Fruit fly (Drosophila melanogaster) whole organism, prepupa: ENCODE data around the gene CG31955.
A peak's percentile ranks its signal among the peaks of the same experiment; 100 is the strongest.

Experiments used
- CG10631 ChIP-seq: fragments of 200-800 bp; sonication (Bioruptor generic); optimal IDR thresholded peaks from 2 replicates; lab custom pipeline; 2016; ENCODE audit warnings: missing biosample characterization, missing genetic modification characterization
- CG10669 ChIP-seq: fragments of 200-800 bp; sonication (Bioruptor generic); optimal IDR thresholded peaks from 3 replicates; lab custom pipeline; 2018; ENCODE audit warnings: missing biosample characterization, mild to moderate bottlenecking, missing genetic modification characterization, moderate library complexity
- CG11294 ChIP-seq: fragments of 200-800 bp; sonication (Bioruptor generic); IDR thresholded peaks from 2 replicates; pipeline ENCODE4 v1.3.6; 2022; ENCODE audit warnings: missing biosample characterization, missing genetic modification characterization
- CG11762 ChIP-seq: fragments of 200-800 bp; sonication (Bioruptor generic); optimal IDR thresholded peaks from 3 replicates; lab custom pipeline; 2016; ENCODE audit warnings: missing biosample characterization, missing genetic modification characterization; ENCODE audit not compliant: insufficient read depth
- CG1621 ChIP-seq: fragments of 200-800 bp; sonication (Bioruptor generic); optimal IDR thresholded peaks from 3 replicates; lab custom pipeline; 2018; ENCODE audit warnings: missing biosample characterization, mild to moderate bottlenecking, missing genetic modification characterization
- CG16779 ChIP-seq: fragments of 200-800 bp; sonication (Bioruptor generic); optimal IDR thresholded peaks from 3 replicates; lab custom pipeline; 2017; ENCODE audit warnings: missing biosample characterization, mild to moderate bottlenecking, missing genetic modification characterization
- CG31627 ChIP-seq: fragments of 200-800 bp; sonication (Bioruptor generic); optimal IDR thresholded peaks from 3 replicates; lab custom pipeline; 2016; ENCODE audit warnings: missing biosample characterization, missing genetic modification characterization
- CG32006 ChIP-seq: fragments of 200-800 bp; sonication (Bioruptor generic); optimal IDR thresholded peaks from 3 replicates; lab custom pipeline; 2017; ENCODE audit warnings: missing biosample characterization, mild to moderate bottlenecking, missing genetic modification characterization
- CG3919 ChIP-seq: fragments of 200-800 bp; sonication (Bioruptor generic); optimal IDR thresholded peaks from 3 replicates; lab custom pipeline; 2016; ENCODE audit warnings: missing biosample characterization, missing genetic modification characterization
- CG6276 ChIP-seq: fragments of 200-800 bp; sonication (Bioruptor generic); optimal IDR thresholded peaks from 2 replicates; lab custom pipeline; 2017; ENCODE audit warnings: missing biosample characterization, mild to moderate bottlenecking, missing genetic modification characterization
- CG6792 ChIP-seq: fragments of 200-800 bp; sonication (Bioruptor generic); optimal IDR thresholded peaks from 3 replicates; lab custom pipeline; 2016; ENCODE audit warnings: missing biosample characterization, missing genetic modification characterization
- CG6808 ChIP-seq: fragments of 200-800 bp; sonication (Bioruptor generic); optimal IDR thresholded peaks from 3 replicates; lab custom pipeline; 2017; ENCODE audit warnings: missing biosample characterization, missing genetic modification characterization, mild to moderate bottlenecking, moderate library complexity, missing genetic modification reagents
- CG6854 ChIP-seq: fragments of 200-800 bp; sonication (Bioruptor generic); optimal IDR thresholded peaks from 2 replicates; lab custom pipeline; 2017; ENCODE audit warnings: missing biosample characterization, mild to moderate bottlenecking, missing genetic modification characterization
- CG7368 ChIP-seq: fragments of 200-800 bp; sonication (Bioruptor generic); optimal IDR thresholded peaks from 3 replicates; lab custom pipeline; 2016; ENCODE audit warnings: missing biosample characterization, missing genetic modification characterization
- CG8119 ChIP-seq: fragments of 200-800 bp; sonication (Bioruptor generic); IDR thresholded peaks from 3 replicates; pipeline ENCODE4 v1.3.6; 2022; ENCODE audit warnings: missing biosample characterization, missing genetic modification characterization
- CG9139 ChIP-seq: fragments of 200-800 bp; sonication (Bioruptor generic); optimal IDR thresholded peaks from 3 replicates; lab custom pipeline; 2017; ENCODE audit warnings: missing biosample characterization, mild to moderate bottlenecking, missing genetic modification characterization
- Eip75B ChIP-seq: fragments of 200-800 bp; sonication (Bioruptor generic); optimal IDR thresholded peaks from 3 replicates; lab custom pipeline; 2016; ENCODE audit warnings: missing biosample characterization, missing genetic modification characterization
- Gug ChIP-seq: fragments of 200-800 bp; sonication (Bioruptor generic); IDR thresholded peaks from 2 replicates; pipeline ENCODE4 v1.3.6; 2022; ENCODE audit warnings: missing biosample characterization, missing genetic modification characterization
- Lpt ChIP-seq: fragments of 200-800 bp; sonication (Bioruptor generic); optimal IDR thresholded peaks from 3 replicates; lab custom pipeline; 2016; ENCODE audit warnings: missing biosample characterization, missing genetic modification characterization
- Met ChIP-seq: fragments of 200-800 bp; sonication (Bioruptor generic); optimal IDR thresholded peaks from 3 replicates; lab custom pipeline; 2016; ENCODE audit warnings: missing biosample characterization, missing genetic modification characterization
- OdsH ChIP-seq: fragments of 200-800 bp; sonication (Bioruptor generic); optimal IDR thresholded peaks from 3 replicates; lab custom pipeline; 2016; ENCODE audit warnings: missing biosample characterization, missing genetic modification characterization
- Smox ChIP-seq: fragments of 200-800 bp; sonication (Bioruptor generic); optimal IDR thresholded peaks from 3 replicates; lab custom pipeline; 2016; ENCODE audit warnings: missing biosample characterization, missing genetic modification characterization
- Sox102F ChIP-seq: fragments of 200-800 bp; sonication (Bioruptor generic); optimal IDR thresholded peaks from 2 replicates; lab custom pipeline; 2016; ENCODE audit warnings: missing biosample characterization, mild to moderate bottlenecking, missing genetic modification characterization
- Sox14 ChIP-seq: fragments of 200-800 bp; sonication (Bioruptor generic); optimal IDR thresholded peaks from 3 replicates; lab custom pipeline; 2016; ENCODE audit warnings: missing biosample characterization, missing genetic modification characterization
- Sox15 ChIP-seq: fragments of 200-800 bp; sonication (Bioruptor generic); optimal IDR thresholded peaks from 3 replicates; lab custom pipeline; 2016; ENCODE audit warnings: missing biosample characterization, missing genetic modification characterization
- achi ChIP-seq: fragments of 200-800 bp; sonication (Bioruptor generic); optimal IDR thresholded peaks from 3 replicates; lab custom pipeline; 2016; ENCODE audit warnings: missing biosample characterization, missing genetic modification characterization
- acj6 ChIP-seq: fragments of 200-800 bp; sonication (Bioruptor generic); optimal IDR thresholded peaks from 3 replicates; lab custom pipeline; 2016; ENCODE audit warnings: missing biosample characterization, missing genetic modification characterization
- cyc ChIP-seq: fragments of 200-800 bp; sonication (Bioruptor generic); optimal IDR thresholded peaks from 3 replicates; lab custom pipeline; 2016; ENCODE audit warnings: missing biosample characterization, missing genetic modification characterization
- dac ChIP-seq: fragments of 200-800 bp; sonication (Bioruptor generic); optimal IDR thresholded peaks from 2 replicates; lab custom pipeline; 2017; ENCODE audit warnings: missing biosample characterization, mild to moderate bottlenecking, missing genetic modification characterization
- eg ChIP-seq: fragments of 200-800 bp; sonication (Bioruptor generic); IDR thresholded peaks from 3 replicates; pipeline ENCODE4 v1.3.6; 2022; ENCODE audit warnings: missing biosample characterization, missing genetic modification characterization
- esn ChIP-seq: fragments of 200-800 bp; sonication (Bioruptor generic); optimal IDR thresholded peaks from 2 replicates; lab custom pipeline; 2016; ENCODE audit warnings: missing biosample characterization, mild to moderate bottlenecking, missing genetic modification characterization, moderate library complexity
- fd59A ChIP-seq: fragments of 200-800 bp; sonication (Bioruptor generic); optimal IDR thresholded peaks from 2 replicates; lab custom pipeline; 2017; ENCODE audit warnings: missing biosample characterization, mild to moderate bottlenecking, missing genetic modification characterization, missing genetic modification reagents
- fkh ChIP-seq: fragments of 200-800 bp; sonication (Bioruptor generic); optimal IDR thresholded peaks from 3 replicates; lab custom pipeline; 2017; ENCODE audit warnings: missing biosample characterization, mild to moderate bottlenecking, missing genetic modification characterization, moderate library complexity
- net ChIP-seq: fragments of 200-800 bp; sonication (Bioruptor generic); optimal IDR thresholded peaks from 3 replicates; lab custom pipeline; 2016; ENCODE audit warnings: missing biosample characterization, missing genetic modification characterization
- pdm3 ChIP-seq: fragments of 200-800 bp; sonication (Bioruptor generic); optimal IDR thresholded peaks from 3 replicates; lab custom pipeline; 2016; ENCODE audit warnings: missing biosample characterization, missing genetic modification characterization
- salr ChIP-seq, 2 experiments: fragments of 200-800 bp; sonication (Bioruptor generic); optimal IDR thresholded peaks; 3 replicates each; lab custom pipeline; 2016 to 2018; ENCODE audit warnings: missing biosample characterization in 2 of 2, missing genetic modification characterization in 2 of 2, mild to moderate bottlenecking in 1 of 2
- spab ChIP-seq: fragments of 200-800 bp; sonication (Bioruptor generic); optimal IDR thresholded peaks from 2 replicates; lab custom pipeline; 2017; ENCODE audit warnings: missing biosample characterization, mild to moderate bottlenecking, missing genetic modification characterization, missing genetic modification reagents
- ss ChIP-seq, 2 experiments: fragments of 200-800 bp; sonication (Bioruptor generic); optimal IDR thresholded peaks; 2 replicates in 1 of 2; 3 replicates in 1 of 2; lab custom pipeline; 2017 to 2018; ENCODE audit warnings: mild to moderate bottlenecking in 2 of 2, missing biosample characterization in 2 of 2, missing genetic modification characterization in 2 of 2, moderate library complexity in 1 of 2
- topi ChIP-seq: fragments of 200-800 bp; sonication (Bioruptor generic); optimal IDR thresholded peaks from 3 replicates; lab custom pipeline; 2016; ENCODE audit warnings: missing biosample characterization, missing genetic modification characterization
- vri ChIP-seq: fragments of 200-800 bp; sonication (Bioruptor generic); optimal IDR thresholded peaks from 3 replicates; lab custom pipeline; 2016; ENCODE audit warnings: missing biosample characterization, mild to moderate bottlenecking, missing genetic modification characterization

Gene CG31955

dm6 chr2L:3703260-3703659 lies 9.6 kb downstream of the CG31955 start, which contains the start of gene CG2816 (continued):
- peak; percentile 84 for TF ChIP-seq cyc (GFP tag; lab: Kevin White, UChicago)
- no peak for TF ChIP-seq CG1621 (tag; lab: Kevin White, UChicago)
- TF ChIP-seq ss (GFP tag; optimal IDR thresholded peaks at IDR 0.05; lab: Kevin White, UChicago), result peak in 1 of 2 experiments; percentile 54
- peak; percentile 56 for TF ChIP-seq CG10669
- no peak for TF ChIP-seq CG6854 (GFP tag; lab: Kevin White, UChicago)
- TF ChIP-seq Sox102F, result peak; percentile 83
- TF ChIP-seq CG11762 (GFP tag; lab: Kevin White, UChicago), result peak; percentile 70
- TF ChIP-seq CG3919 (GFP tag; lab: Kevin White, UChicago), result peak; percentile 85
- TF ChIP-seq CG11294 (GFP tag; lab: Robert Waterston, UW), result peak; percentile 92
- TF ChIP-seq acj6 (GFP tag; lab: Kevin White, UChicago), result peak; percentile 84
- TF ChIP-seq CG16779 (tag; lab: Kevin White, UChicago), result peak; percentile 56
- peak; percentile 72 for TF ChIP-seq Eip75B (GFP tag; lab: Kevin White, UChicago)
- TF ChIP-seq CG7368 (GFP tag; lab: Kevin White, UChicago), result peak; percentile 80
- TF ChIP-seq CG32006 (GFP tag; lab: Kevin White, UChicago), result peak; percentile 86
- TF ChIP-seq salr (GFP tag; optimal IDR thresholded peaks at IDR 0.05; lab: Kevin White, UChicago), result peak; percentile 32 to 79
- no peak for TF ChIP-seq CG9139 (GFP tag; lab: Kevin White, UChicago)
- TF ChIP-seq eg (GFP tag; lab: Robert Waterston, UW), result peak; percentile 97
- TF ChIP-seq CG31627 (GFP tag; lab: Kevin White, UChicago), result peak; percentile 89
- peak; percentile 84 for TF ChIP-seq Lpt (GFP tag; lab: Kevin White, UChicago)
- peak; percentile 21 for TF ChIP-seq spab
- TF ChIP-seq Sox15 (GFP tag; lab: Kevin White, UChicago), result peak; percentile 76
- TF ChIP-seq pdm3 (GFP tag; lab: Kevin White, UChicago), result peak; percentile 88
- peak; percentile 88 for TF ChIP-seq esn
- peak; percentile 81 for TF ChIP-seq CG6792 (GFP tag; lab: Kevin White, UChicago)
- TF ChIP-seq Gug (GFP tag; lab: Robert Waterston, UW), result peak; percentile 90
- peak; percentile 11 for TF ChIP-seq fkh (GFP tag; lab: Kevin White, UChicago)
- TF ChIP-seq CG8119 (GFP tag; lab: Robert Waterston, UW), result peak; percentile 95
- TF ChIP-seq vri, result peak; percentile 91
- TF ChIP-seq CG6808, result peak; percentile 48
- TF ChIP-seq Smox (GFP tag; lab: Kevin White, UChicago), result peak; percentile 82
- TF ChIP-seq fd59A, result peak; percentile 40

dm6 chr2L:3701526-3701925 lies 11.4 kb downstream of the CG31955 start, which contains the start of gene CG43145:
Gene CG43145, plus strand, starts transcription at chr2L:3701826.
- TF ChIP-seq achi (GFP tag; lab: Kevin White, UChicago), result no peak
- no peak for TF ChIP-seq topi (GFP tag; lab: Kevin White, UChicago)
- TF ChIP-seq esn, result no peak
- TF ChIP-seq Sox14, result no peak
- TF ChIP-seq CG11762 (GFP tag; lab: Kevin White, UChicago), result no peak
- no peak for TF ChIP-seq fkh (GFP tag; lab: Kevin White, UChicago)
- no peak for TF ChIP-seq Gug (GFP tag; lab: Robert Waterston, UW)
- TF ChIP-seq dac, result no peak
- no peak for TF ChIP-seq acj6 (GFP tag; lab: Kevin White, UChicago)
- no peak for TF ChIP-seq vri
- TF ChIP-seq net, result no peak
- TF ChIP-seq OdsH (GFP tag; lab: Kevin White, UChicago), result no peak
- no peak for TF ChIP-seq Met (GFP tag; lab: Kevin White, UChicago)
- TF ChIP-seq CG1621 (tag; lab: Kevin White, UChicago), result no peak
- no peak for TF ChIP-seq CG6276
- no peak for TF ChIP-seq spab
- no peak for TF ChIP-seq CG10631 (GFP tag; lab: Kevin White, UChicago)
